Comparison of ENCODE assay signal across 1 fruit fly cellular context in the genomic region with DNA sequence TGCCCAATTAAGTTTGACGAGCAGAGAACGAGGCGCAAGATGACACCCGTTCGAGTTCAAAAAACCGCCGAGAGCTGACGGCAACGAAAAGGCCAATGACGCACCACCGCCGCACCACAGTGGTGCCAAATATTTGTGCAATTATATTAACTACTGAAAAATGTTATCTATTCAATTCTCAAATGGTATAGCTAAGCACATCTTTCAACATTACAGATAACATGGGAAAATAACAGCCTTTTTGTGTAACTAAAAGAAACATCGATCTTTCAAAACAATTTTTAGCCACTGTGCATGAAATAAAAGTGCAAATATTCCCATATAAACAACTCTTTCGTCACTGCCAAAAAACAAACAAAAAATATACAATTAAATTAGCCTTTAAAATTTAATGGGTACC.
TF ChIP-seq lines count a peak whose summit lies in the region.

No protein-coding gene starts in this region.

TF ChIP-seq in whole organism, embryonic, 481 proteins besides CTCF, POLR2A, EP300 and RAD21 (continued from another document and continues in another):
- TF ChIP-seq Camta (GFP tag; optimal IDR thresholded peaks at IDR 0.05; lab: Kevin White, UChicago) (no peak), CG4820 (GFP tag; optimal IDR thresholded peaks at IDR 0.05; lab: Kevin White, UChicago) (no peak), cas (GFP tag; IDR thresholded peaks at IDR 0.05; lab: Robert Waterston, UW) (no peak), CG6683 (GFP tag; optimal IDR thresholded peaks at IDR 0.05; lab: Kevin White, UChicago) (no peak), Aef1 (GFP tag; IDR thresholded peaks at IDR 0.05; lab: Robert Waterston, UW) (no peak), CG9932 (GFP tag; IDR thresholded peaks at IDR 0.05; lab: Robert Waterston, UW) (no peak), CG18599 (GFP tag; optimal IDR thresholded peaks at IDR 0.05; lab: Kevin White, UChicago) (peak; percentile 7), Dll (GFP tag; IDR thresholded peaks at IDR 0.05; lab: Robert Waterston, UW; ENCODE audit: partially characterized antibody) (no peak), sc (optimal IDR thresholded peaks at IDR 0.05; lab: Kevin White, UChicago) (no peak), sc (GFP tag; optimal IDR thresholded peaks at IDR 0.05; lab: Kevin White, UChicago) (no peak), HLH54F (GFP tag; optimal IDR thresholded peaks at IDR 0.05; lab: Kevin White, UChicago) (no peak), Dek (tag; optimal IDR thresholded peaks at IDR 0.05; lab: Kevin White, UChicago) (no peak), slp2 (GFP tag; optimal IDR thresholded peaks at IDR 0.05; lab: Kevin White, UChicago) (no peak), CG12942 (GFP tag; optimal IDR thresholded peaks at IDR 0.05; lab: Kevin White, UChicago) (no peak), ham (GFP tag; IDR thresholded peaks at IDR 0.05; lab: Robert Waterston, UW) (no peak), en (GFP tag; optimal IDR thresholded peaks at IDR 0.05; lab: Kevin White, UChicago) (no peak), Hr78 (GFP tag; optimal IDR thresholded peaks at IDR 0.05; lab: Kevin White, UChicago) (no peak), ab (GFP tag; optimal IDR thresholded peaks at IDR 0.05; lab: Kevin White, UChicago) (no peak), otp (GFP tag; IDR thresholded peaks at IDR 0.05; lab: Robert Waterston, UW) (0 out of 3 replicates have a peak, but pooled peaks have one; percentile 6), pan (optimal IDR thresholded peaks at IDR 0.05; lab: Kevin White, UChicago) (no peak), pan (GFP tag; optimal IDR thresholded peaks at IDR 0.05 in 1 of 2, IDR thresholded peaks at IDR 0.05 in 1 of 2) (no peak), Lim3 (GFP tag; IDR thresholded peaks at IDR 0.05; lab: Robert Waterston, UW) (no peak), CG4707 (GFP tag; optimal IDR thresholded peaks at IDR 0.05; lab: Kevin White, UChicago) (no peak), CG7745 (tag; optimal IDR thresholded peaks at IDR 0.05; lab: Kevin White, UChicago) (no peak), dmrt11E (tag; optimal IDR thresholded peaks at IDR 0.05; lab: Kevin White, UChicago) (no peak), repo (GFP tag; optimal IDR thresholded peaks at IDR 0.05; lab: Kevin White, UChicago) (no peak), CG11504 (tag; optimal IDR thresholded peaks at IDR 0.05; lab: Kevin White, UChicago) (peak; percentile 20), HmgZ (tag; optimal IDR thresholded peaks at IDR 0.05; lab: Kevin White, UChicago) (no peak), CG10654 (GFP tag; optimal IDR thresholded peaks at IDR 0.05; lab: Kevin White, UChicago) (no peak), yki (optimal IDR thresholded peaks at IDR 0.05; lab: Kevin White, UChicago) (no peak), gem (tag; optimal IDR thresholded peaks at IDR 0.05; lab: Kevin White, UChicago) (peak; percentile 34), abd-A (tag; optimal IDR thresholded peaks at IDR 0.05; lab: Kevin White, UChicago) (no peak), emc (GFP tag; optimal IDR thresholded peaks at IDR 0.05; lab: Kevin White, UChicago) (no peak), Side (GFP tag; optimal IDR thresholded peaks at IDR 0.05; lab: Kevin White, UChicago) (no peak), p53 (GFP tag; optimal IDR thresholded peaks at IDR 0.05; lab: Kevin White, UChicago) (no peak), gsb-n (tag; optimal IDR thresholded peaks at IDR 0.05; lab: Kevin White, UChicago) (no peak), luna (GFP tag; optimal IDR thresholded peaks at IDR 0.05; lab: Kevin White, UChicago) (no peak), CG12769 (tag; optimal IDR thresholded peaks at IDR 0.05; lab: Kevin White, UChicago) (no peak), seq (GFP tag; IDR thresholded peaks at IDR 0.05; lab: Robert Waterston, UW) (no peak), bab2 (GFP tag; optimal IDR thresholded peaks at IDR 0.05; lab: Kevin White, UChicago) (no peak), slou (GFP tag; optimal IDR thresholded peaks at IDR 0.05; lab: Kevin White, UChicago) (no peak), dimm (GFP tag; IDR thresholded peaks at IDR 0.05; lab: Robert Waterston, UW) (no peak), CG10274 (GFP tag; optimal IDR thresholded peaks at IDR 0.05; lab: Kevin White, UChicago) (no peak), CG6813 (GFP tag; optimal IDR thresholded peaks at IDR 0.05; lab: Kevin White, UChicago) (no peak), Fer1 (GFP tag; optimal IDR thresholded peaks at IDR 0.05; lab: Kevin White, UChicago) (no peak), pzg (GFP tag; optimal IDR thresholded peaks at IDR 0.05; lab: Kevin White, UChicago) (no peak), jigr1 (GFP tag; IDR thresholded peaks at IDR 0.05; lab: Robert Waterston, UW) (no peak), Ets65A (GFP tag; lab: Kevin White, UChicago) (no peak), CG7271 (tag; optimal IDR thresholded peaks at IDR 0.05; lab: Kevin White, UChicago) (no peak), gfzf (GFP tag; optimal IDR thresholded peaks at IDR 0.05; lab: Kevin White, UChicago) (no peak), CG18262 (tag; optimal IDR thresholded peaks at IDR 0.05; lab: Kevin White, UChicago) (peak; percentile 9), Bdp1 (GFP tag; optimal IDR thresholded peaks at IDR 0.05; lab: Kevin White, UChicago) (no peak), Hr3 (GFP tag; optimal IDR thresholded peaks at IDR 0.05; lab: Kevin White, UChicago) (no peak), zfh1 (GFP tag; IDR thresholded peaks at IDR 0.05; lab: Robert Waterston, UW) (no peak), mirr (GFP tag; optimal IDR thresholded peaks at IDR 0.05; lab: Kevin White, UChicago) (no peak), CG2875 (GFP tag; optimal IDR thresholded peaks at IDR 0.05; lab: Kevin White, UChicago) (no peak), unc-4 (GFP tag; IDR thresholded peaks at IDR 0.05; lab: Robert Waterston, UW; ENCODE audit: partially characterized antibody) (no peak), CG2889 (GFP tag; IDR thresholded peaks at IDR 0.05; lab: Robert Waterston, UW) (0 out of 3 replicates have a peak, but pooled peaks have one; percentile 10), fd64A (GFP tag; optimal IDR thresholded peaks at IDR 0.05; lab: Kevin White, UChicago) (no peak), Six4 (GFP tag; optimal IDR thresholded peaks at IDR 0.05; lab: Kevin White, UChicago) (no peak), CG13287 (GFP tag; IDR thresholded peaks at IDR 0.05; lab: Robert Waterston, UW; ENCODE audit: partially characterized antibody) (no peak), CG2129 (GFP tag; IDR thresholded peaks at IDR 0.05; lab: Robert Waterston, UW; ENCODE audit: partially characterized antibody) (no peak), D19B (GFP tag; optimal IDR thresholded peaks at IDR 0.05; lab: Kevin White, UChicago) (no peak), dm (GFP tag; optimal IDR thresholded peaks at IDR 0.05; lab: Kevin White, UChicago) (no peak), Awh (GFP tag; IDR thresholded peaks at IDR 0.05; lab: Robert Waterston, UW) (0 out of 2 replicates have a peak, but pooled peaks have one; percentile 22), CG10267 (tag; optimal IDR thresholded peaks at IDR 0.05; lab: Kevin White, UChicago) (no peak), CG1792 (GFP tag; optimal IDR thresholded peaks at IDR 0.05; lab: Kevin White, UChicago) (no peak), CG13894 (tag; optimal IDR thresholded peaks at IDR 0.05; lab: Kevin White, UChicago) (no peak), CG4328 (GFP tag; optimal IDR thresholded peaks at IDR 0.05; lab: Kevin White, UChicago) (no peak), Lpt (GFP tag; optimal IDR thresholded peaks at IDR 0.05; lab: Kevin White, UChicago) (no peak), sens-2 (GFP tag; IDR thresholded peaks at IDR 0.05; lab: Robert Waterston, UW) (no peak), Hmx (GFP tag; optimal IDR thresholded peaks at IDR 0.05; lab: Kevin White, UChicago) (no peak), CG11695 (GFP tag; IDR thresholded peaks at IDR 0.05; lab: Robert Waterston, UW) (0 out of 3 replicates have a peak, but pooled peaks have one; percentile 29), nerfin-2 (GFP tag; IDR thresholded peaks at IDR 0.05; lab: Robert Waterston, UW; ENCODE audit: partially characterized antibody) (no peak), dysf (GFP tag; IDR thresholded peaks at IDR 0.05; lab: Robert Waterston, UW) (no peak), CG13624 (GFP tag; optimal IDR thresholded peaks at IDR 0.05; lab: Kevin White, UChicago) (no peak), CG12299 (tag; optimal IDR thresholded peaks at IDR 0.05; lab: Kevin White, UChicago) (no peak), shn (GFP tag; optimal IDR thresholded peaks at IDR 0.05; lab: Kevin White, UChicago) (no peak), pfk (GFP tag; optimal IDR thresholded peaks at IDR 0.05; lab: Kevin White, UChicago) (no peak), kni (GFP tag; optimal IDR thresholded peaks at IDR 0.05; lab: Kevin White, UChicago) (no peak), sd (tag; optimal IDR thresholded peaks at IDR 0.05; lab: Kevin White, UChicago) (no peak), CG3281 (GFP tag; optimal IDR thresholded peaks at IDR 0.05; lab: Kevin White, UChicago) (peak; percentile 4), CG12236 (GFP tag; optimal IDR thresholded peaks at IDR 0.05; lab: Kevin White, UChicago) (no peak), Bteb2 (GFP tag; optimal IDR thresholded peaks at IDR 0.05; lab: Kevin White, UChicago) (no peak), onecut (GFP tag; IDR thresholded peaks at IDR 0.05; lab: Robert Waterston, UW) (no peak), Poxn (GFP tag; IDR thresholded peaks at IDR 0.05; lab: Robert Waterston, UW) (no peak), CG9437 (GFP tag; optimal IDR thresholded peaks at IDR 0.05; lab: Kevin White, UChicago) (no peak), bsh (GFP tag; optimal IDR thresholded peaks at IDR 0.05; lab: Kevin White, UChicago) (peak in 1 of 2 experiments; percentile 13), CG6689 (GFP tag; IDR thresholded peaks at IDR 0.05; lab: Robert Waterston, UW) (0 out of 2 replicates have a peak, but pooled peaks have one; percentile 12), crc (GFP tag; optimal IDR thresholded peaks at IDR 0.05; lab: Kevin White, UChicago) (no peak), Abd-B (GFP tag; optimal IDR thresholded peaks at IDR 0.05; lab: Kevin White, UChicago) (no peak), CG17568 (GFP tag; optimal IDR thresholded peaks at IDR 0.05; lab: Kevin White, UChicago) (no peak), CG1024 (GFP tag; IDR thresholded peaks at IDR 0.05; lab: Robert Waterston, UW) (no peak), CG16815 (GFP tag; optimal IDR thresholded peaks at IDR 0.05; lab: Kevin White, UChicago) (no peak), sim (GFP tag; IDR thresholded peaks at IDR 0.05; lab: Robert Waterston, UW) (no peak), toy (GFP tag; IDR thresholded peaks at IDR 0.05; lab: Robert Waterston, UW) (no peak), odd (GFP tag; optimal IDR thresholded peaks at IDR 0.05; lab: Kevin White, UChicago) (no peak), Atf3 (GFP tag; optimal IDR thresholded peaks at IDR 0.05; lab: Kevin White, UChicago) (no peak), ken (GFP tag; IDR thresholded peaks at IDR 0.05; lab: Robert Waterston, UW) (no peak), CG8281 (tag; optimal IDR thresholded peaks at IDR 0.05; lab: Kevin White, UChicago) (no peak), CG9215 (GFP tag; IDR thresholded peaks at IDR 0.05; lab: Robert Waterston, UW) (no peak), CG3726 (GFP tag; IDR thresholded peaks at IDR 0.05; lab: Robert Waterston, UW) (no peak), Mrtf (GFP tag; IDR thresholded peaks at IDR 0.05; lab: Robert Waterston, UW) (no peak), crp (GFP tag; optimal IDR thresholded peaks at IDR 0.05; lab: Kevin White, UChicago) (no peak), bcd (GFP tag; optimal IDR thresholded peaks at IDR 0.05; lab: Kevin White, UChicago) (no peak), Gug (GFP tag; IDR thresholded peaks at IDR 0.05; lab: Robert Waterston, UW) (no peak), CG4854 (GFP tag; optimal IDR thresholded peaks at IDR 0.05; lab: Kevin White, UChicago) (no peak), Mes4 (GFP tag; optimal IDR thresholded peaks at IDR 0.05; lab: Kevin White, UChicago) (no peak), Hsf (GFP tag; optimal IDR thresholded peaks at IDR 0.05; lab: Kevin White, UChicago) (no peak), Pdp1 (GFP tag; optimal IDR thresholded peaks at IDR 0.05; lab: Kevin White, UChicago) (no peak), CG11560 (tag; IDR thresholded peaks at IDR 0.05; lab: Robert Waterston, UW) (no peak), CG13123 (GFP tag; optimal IDR thresholded peaks at IDR 0.05; lab: Kevin White, UChicago) (no peak), h (optimal IDR thresholded peaks at IDR 0.05; lab: Kevin White, UChicago) (no peak), esg (GFP tag; conservative IDR thresholded peaks at IDR 0.05; lab: Robert Waterston, UW) (no peak), ci (GFP tag; IDR thresholded peaks at IDR 0.05; lab: Robert Waterston, UW) (no peak), NC2α (GFP tag; optimal IDR thresholded peaks at IDR 0.05; lab: Kevin White, UChicago) (no peak), Blimp-1 (GFP tag; optimal IDR thresholded peaks at IDR 0.05; lab: Kevin White, UChicago) (no peak), CG11696 (GFP tag; IDR thresholded peaks at IDR 0.05; lab: Robert Waterston, UW) (no peak), CG10147 (GFP tag; optimal IDR thresholded peaks at IDR 0.05; lab: Kevin White, UChicago) (no peak), Hr51 (GFP tag; optimal IDR thresholded peaks at IDR 0.05; lab: Kevin White, UChicago) (peak in 1 of 2 experiments; percentile 34), CG3995 (GFP tag; optimal IDR thresholded peaks at IDR 0.05; lab: Kevin White, UChicago) (no peak), CG16863 (GFP tag; optimal IDR thresholded peaks at IDR 0.05; lab: Kevin White, UChicago) (no peak), ara (GFP tag; IDR thresholded peaks at IDR 0.05; lab: Robert Waterston, UW) (no peak), gce (GFP tag; IDR thresholded peaks at IDR 0.05; lab: Robert Waterston, UW) (no peak), CG4730 (GFP tag; IDR thresholded peaks at IDR 0.05; lab: Robert Waterston, UW) (no peak), vfl (GFP tag; optimal IDR thresholded peaks at IDR 0.05; lab: Kevin White, UChicago) (no peak), CG10431 (GFP tag; optimal IDR thresholded peaks at IDR 0.05; lab: Kevin White, UChicago) (no peak), Optix (GFP tag; IDR thresholded peaks at IDR 0.05; lab: Robert Waterston, UW) (no peak), GATAe (GFP tag; conservative IDR thresholded peaks at IDR 0.05; lab: Robert Waterston, UW) (no peak), ash1 (GFP tag; optimal IDR thresholded peaks at IDR 0.05; lab: Kevin White, UChicago) (no peak), dan (GFP tag; IDR thresholded peaks at IDR 0.05; lab: Robert Waterston, UW) (no peak), CG16779 (GFP tag; IDR thresholded peaks at IDR 0.05; lab: Robert Waterston, UW) (no peak), CG15011 (GFP tag; optimal IDR thresholded peaks at IDR 0.05; lab: Kevin White, UChicago) (no peak), CG17385 (GFP tag; optimal IDR thresholded peaks at IDR 0.05; lab: Kevin White, UChicago) (no peak), Chrac-16 (GFP tag; optimal IDR thresholded peaks at IDR 0.05; lab: Kevin White, UChicago) (peak; percentile 2)
